Fruit fly (Drosophila melanogaster) whole organism, embryonic: ENCODE measurements around the gene RpL37-1.
A peak's percentile ranks its signal among the peaks of the same experiment; 100 is the strongest.

ENCODE experiments used
- Aef1 ChIP-seq: fragments of 200-800 bp; sonication (Bioruptor generic); IDR thresholded peaks from 3 replicates; pipeline ENCODE4 v1.3.6; 2022; ENCODE audit warnings: missing biosample characterization, missing genetic modification characterization
- Atf-2 ChIP-seq: fragments of 200-800 bp; sonication (Bioruptor generic); optimal IDR thresholded peaks from 2 replicates; lab custom pipeline; 2016; ENCODE audit warnings: missing biosample characterization, missing genetic modification characterization
- Blimp-1 ChIP-seq: fragments of 200-800 bp; sonication (Bioruptor generic); optimal IDR thresholded peaks from 3 replicates; lab custom pipeline; 2018; ENCODE audit warnings: missing biosample characterization, missing genetic modification characterization, mild to moderate bottlenecking, moderate library complexity, missing genetic modification reagents
- Bteb2 ChIP-seq: fragments of 200-800 bp; sonication (Bioruptor generic); optimal IDR thresholded peaks from 2 replicates; lab custom pipeline; 2016; ENCODE audit warnings: missing biosample characterization, missing genetic modification characterization
- CG10321 ChIP-seq: fragments of 200-800 bp; sonication (Bioruptor generic); IDR thresholded peaks from 2 replicates; pipeline ENCODE4 v1.3.6; 2022; ENCODE audit warnings: missing biosample characterization, missing genetic modification characterization
- CG10366 ChIP-seq: fragments of 200-800 bp; sonication (Bioruptor generic); IDR thresholded peaks from 2 replicates; pipeline ENCODE4 v1.3.6; 2022; ENCODE audit warnings: missing biosample characterization, missing genetic modification characterization
- CG10565 ChIP-seq: fragments of 200-800 bp; sonication (Bioruptor generic); optimal IDR thresholded peaks from 3 replicates; lab custom pipeline; 2016; ENCODE audit warnings: missing biosample characterization, mild to moderate bottlenecking, missing genetic modification characterization
- CG11085 ChIP-seq: fragments of 200-800 bp; sonication (Bioruptor generic); IDR thresholded peaks from 2 replicates; pipeline ENCODE4 v1.3.6; 2022; ENCODE audit warnings: missing biosample characterization, missing genetic modification characterization
- CG11504 ChIP-seq: fragments of 200-800 bp; sonication (Bioruptor generic); optimal IDR thresholded peaks from 3 replicates; lab custom pipeline; 2019; ENCODE audit warnings: missing biosample characterization, mild to moderate bottlenecking, missing genetic modification characterization, moderate library complexity
- CG12219 ChIP-seq: fragments of 200-800 bp; sonication (Bioruptor generic); optimal IDR thresholded peaks from 3 replicates; lab custom pipeline; 2018; ENCODE audit warnings: missing biosample characterization, mild to moderate bottlenecking, missing genetic modification characterization
- CG13123 ChIP-seq: fragments of 200-800 bp; sonication (Bioruptor generic); optimal IDR thresholded peaks from 2 replicates; lab custom pipeline; 2016; ENCODE audit warnings: missing biosample characterization, missing genetic modification characterization
- CG13624 ChIP-seq: fragments of 200-800 bp; sonication (Bioruptor generic); optimal IDR thresholded peaks from 2 replicates; lab custom pipeline; 2016; ENCODE audit warnings: missing biosample characterization, missing genetic modification characterization
- CG16813 ChIP-seq: fragments of 200-800 bp; sonication (Bioruptor generic); IDR thresholded peaks from 3 replicates; pipeline ENCODE4 v1.3.6; 2022; ENCODE audit warnings: missing biosample characterization, missing genetic modification characterization; ENCODE audit not compliant: partially characterized antibody
- CG17612 ChIP-seq: fragments of 200-800 bp; sonication (Bioruptor generic); IDR thresholded peaks from 2 replicates; pipeline ENCODE4 v1.3.6; 2022; ENCODE audit warnings: missing biosample characterization, missing genetic modification characterization
- CG3407 ChIP-seq: fragments of 200-800 bp; sonication (Bioruptor generic); optimal IDR thresholded peaks from 2 replicates; lab custom pipeline; 2018; ENCODE audit warnings: missing biosample characterization, mild to moderate bottlenecking, missing genetic modification characterization
- CG34422 ChIP-seq: fragments of 200-800 bp; sonication (Bioruptor generic); IDR thresholded peaks from 3 replicates; pipeline ENCODE4 v1.3.6; 2022; ENCODE audit warnings: missing biosample characterization, missing genetic modification characterization
- CG43689 ChIP-seq: fragments of 200-800 bp; sonication (Bioruptor generic); IDR thresholded peaks from 2 replicates; pipeline ENCODE4 v1.3.6; 2022; ENCODE audit warnings: missing biosample characterization, missing genetic modification characterization
- CG6272 ChIP-seq: fragments of 200-800 bp; sonication (Bioruptor generic); IDR thresholded peaks from 2 replicates; pipeline ENCODE4 v1.3.6; 2022; ENCODE audit warnings: missing biosample characterization, missing genetic modification characterization
- CG6765 ChIP-seq: fragments of 200-800 bp; sonication (Bioruptor generic); optimal IDR thresholded peaks from 3 replicates; lab custom pipeline; 2017; ENCODE audit warnings: missing biosample characterization, mild to moderate bottlenecking, missing genetic modification characterization
- CG8924 ChIP-seq: fragments of 200-800 bp; optimal IDR thresholded peaks from 3 replicates; lab custom pipeline; 2019; ENCODE audit warnings: missing biosample characterization, mild to moderate bottlenecking, missing genetic modification characterization, moderate library complexity
- CG9817 ChIP-seq: fragments of 200-800 bp; sonication (Bioruptor generic); optimal IDR thresholded peaks from 2 replicates; lab custom pipeline; 2018; ENCODE audit warnings: missing biosample characterization, mild to moderate bottlenecking, missing genetic modification characterization, moderate library complexity
- D19B ChIP-seq: fragments of 200-800 bp; sonication (Bioruptor generic); optimal IDR thresholded peaks from 2 replicates; lab custom pipeline; 2017; ENCODE audit warnings: missing biosample characterization, mild to moderate bottlenecking, missing genetic modification characterization
- Dad ChIP-seq: fragments of 200-800 bp; sonication (Bioruptor generic); optimal IDR thresholded peaks from 3 replicates; lab custom pipeline; 2016; ENCODE audit warnings: missing biosample characterization, missing genetic modification characterization
- Dek ChIP-seq: fragments of 200-800 bp; sonication (Bioruptor generic); optimal IDR thresholded peaks from 3 replicates; lab custom pipeline; 2019; ENCODE audit warnings: missing biosample characterization, mild to moderate bottlenecking, missing genetic modification characterization, moderate library complexity
- Hsf ChIP-seq: fragments of 200-800 bp; sonication (Bioruptor generic); optimal IDR thresholded peaks from 3 replicates; lab custom pipeline; 2016; ENCODE audit warnings: missing biosample characterization, missing genetic modification characterization
- Lim3 ChIP-seq: fragments of 200-800 bp; sonication (Bioruptor generic); IDR thresholded peaks from 2 replicates; pipeline ENCODE4 v1.3.6; 2022; ENCODE audit warnings: missing biosample characterization, missing genetic modification characterization
- Max ChIP-seq: fragments of 200-800 bp; sonication (Bioruptor generic); optimal IDR thresholded peaks from 2 replicates; lab custom pipeline; 2016; ENCODE audit warnings: missing biosample characterization, mild to moderate bottlenecking, missing genetic modification characterization
- Myb ChIP-seq: fragments of 200-800 bp; sonication (Bioruptor generic); optimal IDR thresholded peaks from 2 replicates; lab custom pipeline; 2016; ENCODE audit warnings: missing biosample characterization, missing genetic modification characterization
- Optix ChIP-seq: fragments of 200-800 bp; sonication (Bioruptor generic); IDR thresholded peaks from 3 replicates; pipeline ENCODE4 v1.3.6; 2022; ENCODE audit warnings: missing biosample characterization, missing genetic modification characterization
- PHDP ChIP-seq: fragments of 200-800 bp; sonication (Bioruptor generic); optimal IDR thresholded peaks from 3 replicates; lab custom pipeline; 2018; ENCODE audit warnings: missing biosample characterization, mild to moderate bottlenecking, missing genetic modification characterization, moderate library complexity
- Ravus ChIP-seq: fragments of 200-800 bp; sonication (Bioruptor generic); IDR thresholded peaks from 2 replicates; pipeline ENCODE4 v1.3.6; 2022; ENCODE audit warnings: missing biosample characterization, missing genetic modification characterization
- Usf ChIP-seq: fragments of 200-800 bp; sonication (Bioruptor generic); optimal IDR thresholded peaks from 2 replicates; lab custom pipeline; 2017; ENCODE audit warnings: missing genotype, missing biosample characterization, missing genetic modification characterization
- Xrp1 ChIP-seq: fragments of 200-800 bp; sonication (Bioruptor generic); IDR thresholded peaks from 2 replicates; pipeline ENCODE4 v1.3.6; 2022; ENCODE audit warnings: missing biosample characterization, missing genetic modification characterization
- YL-1 ChIP-seq: fragments of 200-800 bp; sonication (Bioruptor generic); optimal IDR thresholded peaks from 3 replicates; lab custom pipeline; 2017; ENCODE audit warnings: missing biosample characterization, mild to moderate bottlenecking, missing genetic modification characterization
- ara ChIP-seq: fragments of 200-800 bp; sonication (Bioruptor generic); IDR thresholded peaks from 2 replicates; pipeline ENCODE4 v1.3.6; 2022; ENCODE audit warnings: missing biosample characterization, missing genetic modification characterization
- crol ChIP-seq: fragments of 200-800 bp; sonication (Bioruptor generic); IDR thresholded peaks from 2 replicates; pipeline ENCODE4 v1.3.6; 2022; ENCODE audit warnings: missing biosample characterization, missing genetic modification characterization
- disco-r ChIP-seq: fragments of 200-800 bp; sonication (Bioruptor generic); optimal IDR thresholded peaks from 2 replicates; lab custom pipeline; 2016; ENCODE audit warnings: missing biosample characterization, missing genetic modification characterization
- emc ChIP-seq: fragments of 200-800 bp; sonication (Bioruptor generic); optimal IDR thresholded peaks from 2 replicates; lab custom pipeline; 2016; ENCODE audit warnings: missing biosample characterization, missing genetic modification characterization
- en ChIP-seq: fragments of 200-800 bp; sonication (Bioruptor generic); optimal IDR thresholded peaks from 2 replicates; lab custom pipeline; 2016; ENCODE audit warnings: missing biosample characterization, missing genetic modification characterization
- gt ChIP-seq: fragments of 200-800 bp; sonication (Bioruptor generic); IDR thresholded peaks from 2 replicates; pipeline ENCODE4 v1.3.6; 2022; ENCODE audit warnings: missing biosample characterization, missing genetic modification characterization
- hth ChIP-seq: fragments of >200 bp; optimal IDR thresholded peaks from 2 replicates; lab custom pipeline; 2017; ENCODE audit warnings: inconsistent platforms
- oc ChIP-seq: fragments of 200-800 bp; sonication (Bioruptor generic); optimal IDR thresholded peaks from 2 replicates; lab custom pipeline; 2018; ENCODE audit warnings: missing biosample characterization, mild to moderate bottlenecking, missing genetic modification characterization, moderate library complexity
- p53 ChIP-seq: fragments of 200-800 bp; sonication (Bioruptor generic); optimal IDR thresholded peaks from 2 replicates; lab custom pipeline; 2016; ENCODE audit warnings: missing biosample characterization, missing genetic modification characterization
- psq ChIP-seq: fragments of 200-800 bp; sonication (Bioruptor generic); optimal IDR thresholded peaks from 2 replicates; lab custom pipeline; 2017; ENCODE audit warnings: missing biosample characterization, missing genetic modification characterization
- run ChIP-seq: fragments of 200-800 bp; sonication (Bioruptor generic); optimal IDR thresholded peaks from 3 replicates; lab custom pipeline; 2018; ENCODE audit warnings: missing biosample characterization, mild to moderate bottlenecking, missing genetic modification characterization
- sc ChIP-seq, 3 experiments: fragments of >200 bp in 2 of 3; fragments of 200-800 bp in 1 of 3; sonication (Bioruptor generic) in 1 of 3; optimal IDR thresholded peaks; 2 replicates in 2 of 3; 3 replicates in 1 of 3; lab custom pipeline; 2017; ENCODE audit warnings: mild to moderate bottlenecking in 1 of 3, missing biosample characterization in 1 of 3, missing genetic modification characterization in 1 of 3, missing genetic modification reagents in 1 of 3
- sr ChIP-seq: fragments of 200-800 bp; sonication (Bioruptor generic); IDR thresholded peaks from 3 replicates; pipeline ENCODE4 v1.3.6; 2022; ENCODE audit warnings: missing biosample characterization, missing genetic modification characterization
- ttk ChIP-seq: fragments of 200-800 bp; sonication (Bioruptor generic); IDR thresholded peaks from 2 replicates; pipeline ENCODE4 v2.1.2; 2022; ENCODE audit warnings: missing biosample characterization, missing genetic modification characterization
- yki ChIP-seq: fragments of >200 bp; optimal IDR thresholded peaks from 3 replicates; lab custom pipeline; 2018

RpL37-1 gene

dm6 chrX:15138994-15139863 lies at the start of gene RpL37-1 (continued):
- peak; percentile 70 for TF ChIP-seq CG11085 (GFP tag; lab: Robert Waterston, UW)
- TF ChIP-seq en = peak; percentile 42
- no peak for TF ChIP-seq hth (lab: Kevin White, UChicago)
- peak; percentile 81 for TF ChIP-seq CG16813
- TF ChIP-seq D19B (GFP tag; lab: Kevin White, UChicago) = peak; percentile 20
- TF ChIP-seq Dad (GFP tag; lab: Kevin White, UChicago) = peak; percentile 77
- no peak for TF ChIP-seq gt (GFP tag; lab: Robert Waterston, UW)
- TF ChIP-seq CG13123 (GFP tag; lab: Kevin White, UChicago) = peak; percentile 41
- peak; percentile 47; the same call in 1 of the 2 replicates for TF ChIP-seq CG6272
- peak; percentile 71 for TF ChIP-seq disco-r (GFP tag; lab: Kevin White, UChicago)
- peak; percentile 65 for TF ChIP-seq sr (GFP tag; lab: Robert Waterston, UW)
- peak; percentile 36 for TF ChIP-seq CG8924 (tag; lab: Kevin White, UChicago)
- TF ChIP-seq CG6765 (GFP tag; lab: Kevin White, UChicago) = peak; percentile 71
- peak; percentile 59 for TF ChIP-seq PHDP (tag; lab: Kevin White, UChicago)
- TF ChIP-seq Bteb2 (GFP tag; lab: Kevin White, UChicago) = no peak
- no peak for TF ChIP-seq oc (tag; lab: Kevin White, UChicago)
- peak; percentile 25; the same call in 1 of the 2 replicates for TF ChIP-seq crol (GFP tag; lab: Robert Waterston, UW)
- TF ChIP-seq yki (lab: Kevin White, UChicago) = no peak
- TF ChIP-seq YL-1 (GFP tag; lab: Kevin White, UChicago) = peak; percentile 94
- TF ChIP-seq Max (GFP tag; lab: Kevin White, UChicago) = peak; percentile 80
- TF ChIP-seq Lim3 (GFP tag; lab: Robert Waterston, UW) = no peak
- peak; percentile 79 for TF ChIP-seq Hsf
- peak; percentile 56 for TF ChIP-seq p53 (GFP tag; lab: Kevin White, UChicago)
- peak; percentile 12 for TF ChIP-seq Usf
- no peak; the same call in 1 of the 2 replicates for TF ChIP-seq ara
- TF ChIP-seq sc (optimal IDR thresholded peaks at IDR 0.05; lab: Kevin White, UChicago) = no peak
- no peak for TF ChIP-seq sc (GFP tag; optimal IDR thresholded peaks at IDR 0.05; lab: Kevin White, UChicago)
- peak; percentile 17 for TF ChIP-seq CG12219 (GFP tag; lab: Kevin White, UChicago)
- 0 out of 2 replicates have a peak, but pooled peaks have one; percentile 33 for TF ChIP-seq CG43689 (GFP tag; lab: Robert Waterston, UW)
- no peak for TF ChIP-seq run (tag; lab: Kevin White, UChicago)
- TF ChIP-seq Blimp-1 (GFP tag; lab: Kevin White, UChicago) = peak; percentile 45
- TF ChIP-seq CG10366 = peak; percentile 55
- peak; percentile 6 for TF ChIP-seq CG10565
- 0 out of 2 replicates have a peak, but pooled peaks have one; percentile 16 for TF ChIP-seq CG10321 (GFP tag; lab: Robert Waterston, UW)
- peak; percentile 22 for TF ChIP-seq Atf-2
- TF ChIP-seq CG3407 = peak; percentile 52
- TF ChIP-seq Xrp1 = peak; percentile 16; the same call in 1 of the 2 replicates
- peak; percentile 82; the same call in 2 of the 3 replicates for TF ChIP-seq CG34422 (GFP tag; lab: Robert Waterston, UW)
- TF ChIP-seq Ravus (GFP tag; lab: Robert Waterston, UW) = no peak
- peak; percentile 2 for TF ChIP-seq psq
- TF ChIP-seq Optix (GFP tag; lab: Robert Waterston, UW) = peak; percentile 71; the same call in 2 of the 3 replicates
- TF ChIP-seq CG11504 = peak; percentile 44
- peak; percentile 23 for TF ChIP-seq emc (GFP tag; lab: Kevin White, UChicago)
- TF ChIP-seq Myb (GFP tag; lab: Kevin White, UChicago) = peak; percentile 57
- peak; percentile 61 for TF ChIP-seq CG13624 (GFP tag; lab: Kevin White, UChicago)
- TF ChIP-seq Dek (tag; lab: Kevin White, UChicago) = peak; percentile 40
- TF ChIP-seq CG9817 (tag; lab: Kevin White, UChicago) = peak; percentile 47
- TF ChIP-seq ttk (GFP tag; lab: Robert Waterston, UW) = peak; percentile 51; the same call in 1 of the 2 replicates
- TF ChIP-seq CG17612 (GFP tag; lab: Robert Waterston, UW) = no peak
- 0 out of 3 replicates have a peak, but pooled peaks have one; percentile 27 for TF ChIP-seq Aef1 (GFP tag; lab: Robert Waterston, UW)
